Worm (Caenorhabditis elegans) whole organism, L4 larva: ENCODE measurements around the gene skat-1.

Experiments used
- F10B5.3 ChIP-seq: sonication (generic microtip); optimal IDR thresholded peaks from 2 replicates; lab custom pipeline; 2016; ENCODE audit warnings: mild to moderate bottlenecking, missing genetic modification characterization, missing compliant biosample characterization
- T20F7.1 ChIP-seq: fragments of 200-800 bp; sonication (Bioruptor generic); optimal IDR thresholded peaks from 2 replicates; lab custom pipeline; 2018; ENCODE audit warnings: mild to moderate bottlenecking, missing genetic modification characterization, missing compliant biosample characterization
- Y5F2A.4 ChIP-seq: fragments of 200-800 bp; sonication (Bioruptor generic); optimal IDR thresholded peaks from 2 replicates; lab custom pipeline; 2018; ENCODE audit warnings: mild to moderate bottlenecking, missing genetic modification characterization, missing compliant biosample characterization
- ZK337.2 ChIP-seq: fragments of 200-800 bp; sonication (Bioruptor generic); IDR thresholded peaks from 2 replicates; pipeline ENCODE4 v1.3.6; 2022; ENCODE audit warnings: missing genetic modification reagents, missing genetic modification characterization, missing compliant biosample characterization
- arid-1 ChIP-seq: fragments of 200-800 bp; sonication (Bioruptor generic); conservative IDR thresholded peaks from 2 replicates; pipeline ENCODE4 v1.3.6; 2022; ENCODE audit warnings: missing genetic modification reagents, missing genetic modification characterization, missing compliant biosample characterization
- ceh-20 ChIP-seq: fragments of 200-800 bp; sonication (Bioruptor generic); IDR thresholded peaks from 2 replicates; pipeline ENCODE4 v1.3.6; 2022; ENCODE audit warnings: missing genetic modification reagents, missing genetic modification characterization, missing compliant biosample characterization
- ceh-28 ChIP-seq: fragments of 150-350 bp; optimal IDR thresholded peaks from 2 replicates; lab custom pipeline; 2014; ENCODE audit warnings: missing biosample characterization, missing genetic modification reagents, missing genetic modification characterization
- ceh-44 ChIP-seq: fragments of 200-800 bp; sonication (Bioruptor generic); IDR thresholded peaks from 2 replicates; pipeline ENCODE4 v1.3.6; 2022; ENCODE audit warnings: missing genetic modification reagents, missing genetic modification characterization, missing compliant biosample characterization
- ceh-62 ChIP-seq: sonication (generic microtip); optimal IDR thresholded peaks from 2 replicates; lab custom pipeline; 2017; ENCODE audit warnings: missing biosample characterization, missing genetic modification characterization
- ces-1 ChIP-seq: fragments of 150-350 bp; sonication (generic microtip); optimal IDR thresholded peaks from 4 replicates; lab custom pipeline; 2014; ENCODE audit warnings: missing biosample characterization, missing genetic modification reagents, missing genetic modification characterization
- cey-2 ChIP-seq: sonication (generic microtip); optimal IDR thresholded peaks from 3 replicates; lab custom pipeline; 2017; ENCODE audit warnings: missing genetic modification characterization, mild to moderate bottlenecking, missing compliant biosample characterization, antibody characterized with exemption, borderline replicate concordance; ENCODE audit not compliant: insufficient read depth
- daf-12 ChIP-seq: fragments of 150-350 bp; optimal IDR thresholded peaks from 2 replicates; lab custom pipeline; 2014; ENCODE audit warnings: missing biosample characterization, missing genetic modification reagents, missing genetic modification characterization
- daf-16 ChIP-seq, 3 experiments: sonication (generic microtip); optimal IDR thresholded peaks; 2 replicates each; lab custom pipeline; 2016 to 2017; ENCODE audit warnings: missing genetic modification characterization in 3 of 3, missing genetic modification reagents in 3 of 3, mild to moderate bottlenecking in 2 of 3, missing compliant biosample characterization in 2 of 3, missing biosample characterization in 1 of 3, moderate library complexity in 1 of 3
- dmd-9 ChIP-seq: fragments of 200-800 bp; sonication (Bioruptor generic); IDR thresholded peaks from 2 replicates; pipeline ENCODE4 v1.3.6; 2022; ENCODE audit warnings: missing genetic modification reagents, missing genetic modification characterization, missing compliant biosample characterization
- dpl-1 ChIP-seq: fragments of 150-350 bp; optimal IDR thresholded peaks from 2 replicates; lab custom pipeline; 2014; ENCODE audit warnings: missing biosample characterization, missing genetic modification reagents, missing genetic modification characterization
- duxl-1 ChIP-seq: sonication (generic microtip); optimal IDR thresholded peaks from 2 replicates; lab custom pipeline; 2016; ENCODE audit warnings: mild to moderate bottlenecking, missing genetic modification characterization, moderate library complexity, missing compliant biosample characterization; ENCODE audit not compliant: poor library complexity
- dve-1 ChIP-seq: sonication (generic microtip); optimal IDR thresholded peaks from 2 replicates; lab custom pipeline; 2017; ENCODE audit warnings: antibody characterized with exemption, mild to moderate bottlenecking, missing genetic modification characterization, missing compliant biosample characterization; ENCODE audit not compliant: insufficient read depth
- fkh-10 ChIP-seq: fragments of 150-350 bp; optimal IDR thresholded peaks from 2 replicates; lab custom pipeline; 2014; ENCODE audit warnings: missing biosample characterization, missing genetic modification reagents, missing genetic modification characterization
- hlh-11 ChIP-seq: fragments of 200-800 bp; sonication (Bioruptor generic); optimal IDR thresholded peaks from 2 replicates; lab custom pipeline; 2018; ENCODE audit warnings: mild to moderate bottlenecking, missing genetic modification characterization, missing compliant biosample characterization
- hlh-30 ChIP-seq: sonication (generic microtip); optimal IDR thresholded peaks from 2 replicates; lab custom pipeline; 2017; ENCODE audit warnings: antibody characterized with exemption, mild to moderate bottlenecking, missing genetic modification characterization, missing compliant biosample characterization; ENCODE audit not compliant: insufficient read depth
- jun-1 ChIP-seq: fragments of 150-350 bp; optimal IDR thresholded peaks from 2 replicates; lab custom pipeline; 2014; ENCODE audit warnings: missing biosample characterization, missing genetic modification reagents, missing genetic modification characterization
- lin-1 ChIP-seq: fragments of 200-800 bp; sonication (Bioruptor generic); IDR thresholded peaks from 2 replicates; pipeline ENCODE4 v1.3.6; 2022; ENCODE audit warnings: missing genetic modification reagents, missing genetic modification characterization, missing compliant biosample characterization
- madf-5 ChIP-seq, 2 experiments: fragments of 200-800 bp; sonication (Bioruptor generic); IDR thresholded peaks; 2 replicates each; pipeline ENCODE4 v1.3.6; 2022; ENCODE audit warnings: missing compliant biosample characterization in 2 of 2, missing genetic modification characterization in 2 of 2
- mdl-1 ChIP-seq, 2 experiments: fragments of 150-350 bp in 1 of 2; sonication (generic microtip) in 1 of 2; optimal IDR thresholded peaks; 2 replicates each; lab custom pipeline; 2014 to 2017; ENCODE audit warnings: missing biosample characterization in 2 of 2, missing genetic modification characterization in 2 of 2
- mep-1 ChIP-seq: fragments of 150-350 bp; sonication (generic microtip); optimal IDR thresholded peaks from 3 replicates; lab custom pipeline; 2014; ENCODE audit warnings: missing biosample characterization, missing genetic modification characterization
- mes-2 ChIP-seq: sonication (generic microtip); optimal IDR thresholded peaks from 2 replicates; lab custom pipeline; 2016; ENCODE audit warnings: missing genotype, mild to moderate bottlenecking, missing genetic modification characterization, missing compliant biosample characterization; ENCODE audit not compliant: poor library complexity, severe bottlenecking
- mxl-2 ChIP-seq: fragments of 200-800 bp; sonication (Bioruptor generic); conservative IDR thresholded peaks from 2 replicates; pipeline ENCODE4 v1.3.6; 2022; ENCODE audit warnings: missing genetic modification reagents, missing genetic modification characterization, missing compliant biosample characterization
- nhr-10 ChIP-seq: fragments of 150-350 bp; optimal IDR thresholded peaks from 2 replicates; lab custom pipeline; 2014; ENCODE audit warnings: missing biosample characterization, missing genetic modification characterization
- nhr-102 ChIP-seq: sonication (generic microtip); optimal IDR thresholded peaks from 2 replicates; lab custom pipeline; 2016; ENCODE audit warnings: mild to moderate bottlenecking, missing genetic modification characterization, moderate library complexity, missing compliant biosample characterization
- nhr-11 ChIP-seq: fragments of 150-350 bp; optimal IDR thresholded peaks from 2 replicates; lab custom pipeline; 2014; ENCODE audit warnings: missing biosample characterization, missing genetic modification characterization
- nhr-111 ChIP-seq: fragments of 200-800 bp; sonication (Bioruptor generic); optimal IDR thresholded peaks from 2 replicates; lab custom pipeline; 2018; ENCODE audit warnings: mild to moderate bottlenecking, missing genetic modification characterization, missing compliant biosample characterization
- nhr-25 ChIP-seq: sonication (generic microtip); optimal IDR thresholded peaks from 2 replicates; lab custom pipeline; 2017; ENCODE audit warnings: missing genetic modification characterization, mild to moderate bottlenecking, missing compliant biosample characterization, antibody characterized with exemption, moderate library complexity, borderline replicate concordance; ENCODE audit not compliant: insufficient read depth
- nhr-28 ChIP-seq: fragments of 150-350 bp; optimal IDR thresholded peaks from 2 replicates; lab custom pipeline; 2014; ENCODE audit warnings: missing biosample characterization, missing genetic modification characterization
- nhr-48 ChIP-seq: sonication (generic microtip); optimal IDR thresholded peaks from 2 replicates; lab custom pipeline; 2016; ENCODE audit warnings: mild to moderate bottlenecking, missing genetic modification characterization, missing compliant biosample characterization
- php-3 ChIP-seq: fragments of 200-800 bp; sonication (Bioruptor generic); IDR thresholded peaks from 2 replicates; pipeline ENCODE4 v1.3.6; 2022; ENCODE audit warnings: missing genetic modification reagents, missing genetic modification characterization, missing compliant biosample characterization
- snpc-1.2 ChIP-seq: fragments of 200-800 bp; sonication (Bioruptor generic); IDR thresholded peaks from 2 replicates; pipeline ENCODE4 v1.3.6; 2022; ENCODE audit warnings: missing genetic modification reagents, missing genetic modification characterization, missing compliant biosample characterization
- snpc-4 ChIP-seq: fragments of 150-350 bp; optimal IDR thresholded peaks from 2 replicates; lab custom pipeline; 2014; ENCODE audit warnings: missing biosample characterization, missing genetic modification characterization
- spr-3 ChIP-seq: fragments of 200-800 bp; sonication (Bioruptor generic); optimal IDR thresholded peaks from 2 replicates; lab custom pipeline; 2018; ENCODE audit warnings: mild to moderate bottlenecking, missing genetic modification characterization, missing compliant biosample characterization
- tra-1 ChIP-seq: fragments of 200-800 bp; sonication (Bioruptor generic); IDR thresholded peaks from 2 replicates; pipeline ENCODE4 v1.3.6; 2022; ENCODE audit warnings: missing genetic modification reagents, missing genetic modification characterization, missing compliant biosample characterization
- unc-130 ChIP-seq: sonication (generic microtip); optimal IDR thresholded peaks from 2 replicates; lab custom pipeline; 2016; ENCODE audit warnings: missing genetic modification reagents, missing genetic modification characterization, missing compliant biosample characterization
- unc-39 ChIP-seq: sonication (generic microtip); optimal IDR thresholded peaks from 2 replicates; lab custom pipeline; 2017; ENCODE audit warnings: missing biosample characterization, missing genetic modification characterization
- unc-62 ChIP-seq, 3 experiments: fragments of 150-350 bp in 1 of 3; sonication (generic microtip); optimal IDR thresholded peaks in 2 of 3; peaks in 1 of 3; 1 replicate in 1 of 3; 2 replicates in 2 of 3; lab custom pipeline; 2014 to 2017; ENCODE audit warnings: missing biosample characterization in 3 of 3, missing genetic modification characterization in 3 of 3, missing genetic modification reagents in 3 of 3, missing genotype in 1 of 3
- vab-7 ChIP-seq: fragments of 200-800 bp; sonication (Bioruptor generic); IDR thresholded peaks from 2 replicates; pipeline ENCODE4 v1.3.6; 2022; ENCODE audit warnings: missing genetic modification reagents, missing genetic modification characterization, missing compliant biosample characterization
- zip-11 ChIP-seq: fragments of 200-800 bp; sonication (Bioruptor generic); IDR thresholded peaks from 2 replicates; pipeline ENCODE4 v1.3.6; 2022; ENCODE audit warnings: missing genetic modification characterization, missing compliant biosample characterization
- zip-2 ChIP-seq: fragments of 150-350 bp; optimal IDR thresholded peaks from 2 replicates; lab custom pipeline; 2014; ENCODE audit warnings: missing biosample characterization, missing genetic modification characterization

Gene skat-1

ce11 chrIII:8988544-8988943 lies 8.0 kb downstream of the skat-1 start (continued):
- TF ChIP-seq arid-1 (no peak), spr-3 (GFP tag; lab: Kevin White, UChicago) (no peak), nhr-102 (tag; lab: Kevin White, UChicago) (no peak), F10B5.3 (no peak), nhr-25 (tag; lab: Kevin White, UChicago) (no peak), hlh-30 (peak; percentile 18), lin-1 (GFP tag; lab: Robert Waterston, UW) (no peak), ceh-28 (no peak), tra-1 (GFP tag; lab: Robert Waterston, UW) (no peak)

- TF ChIP-seq mes-2 (tag; lab: Kevin White, UChicago): no peak
- no peak for TF ChIP-seq dmd-9 (GFP tag; lab: Robert Waterston, UW)
- TF ChIP-seq zip-2 (tag; lab: Kevin White, UChicago): no peak
- TF ChIP-seq jun-1 (tag; lab: Kevin White, UChicago): no peak
- TF ChIP-seq unc-130 (GFP tag; lab: Kevin White, UChicago): no peak
- no peak for TF ChIP-seq unc-39
- no peak for TF ChIP-seq mdl-1 (tag; optimal IDR thresholded peaks at IDR 0.05; lab: Kevin White, UChicago)
- no peak for TF ChIP-seq mxl-2 (GFP tag; lab: Robert Waterston, UW)
- TF ChIP-seq dpl-1: no peak
- no peak for TF ChIP-seq nhr-11
Measured at ce11 chrIII:8988061-8988460, 8.5 kb downstream of the skat-1 start.

ce11 chrIII:8986872-8987271 lies 9.7 kb downstream of the skat-1 start:
- TF ChIP-seq nhr-111 (GFP tag; lab: Kevin White, UChicago) (no peak), dve-1 (tag; lab: Kevin White, UChicago) (peak; percentile 69), jun-1 (tag; lab: Kevin White, UChicago) (no peak), lin-1 (GFP tag; lab: Robert Waterston, UW) (no peak), ceh-20 (no peak), ces-1 (GFP tag; lab: Kevin White, UChicago) (no peak), daf-12 (tag; lab: Kevin White, UChicago) (no peak), nhr-48 (tag; lab: Kevin White, UChicago) (peak; percentile 63), zip-2 (tag; lab: Kevin White, UChicago) (no peak), T20F7.1 (no peak), unc-62 (GFP tag; optimal IDR thresholded peaks at IDR 0.05 in 1 of 2; lab: Kevin White, UChicago) (peak in 1 of 2 experiments; percentile 8), unc-62 (tag; optimal IDR thresholded peaks at IDR 0.05; lab: Kevin White, UChicago) (no peak), hlh-30 (peak; percentile 70), dpl-1 (no peak), mep-1 (tag; lab: Kevin White, UChicago) (peak; percentile 21), unc-39 (no peak), ceh-44 (GFP tag; lab: Robert Waterston, UW) (no peak), ceh-62 (tag; lab: Kevin White, UChicago) (no peak), nhr-102 (tag; lab: Kevin White, UChicago) (no peak), duxl-1 (tag; lab: Kevin White, UChicago) (no peak), nhr-10 (tag; lab: Kevin White, UChicago) (no peak), fkh-10 (GFP tag; lab: Kevin White, UChicago) (no peak), mdl-1 (tag; optimal IDR thresholded peaks at IDR 0.05; lab: Kevin White, UChicago) (peak; percentile 42 to 75), snpc-1.2 (GFP tag; lab: Robert Waterston, UW) (no peak), mes-2 (tag; lab: Kevin White, UChicago) (no peak), zip-11 (no peak), vab-7 (no peak), unc-130 (GFP tag; lab: Kevin White, UChicago) (no peak), cey-2 (tag; lab: Kevin White, UChicago) (peak; percentile 70), ZK337.2 (no peak), madf-5 (GFP tag; IDR thresholded peaks at IDR 0.05; lab: Robert Waterston, UW) (no peak), php-3 (no peak), Y5F2A.4 (GFP tag; lab: Kevin White, UChicago) (no peak), nhr-28 (tag; lab: Kevin White, UChicago) (peak; percentile 49), hlh-11 (peak; percentile 76), snpc-4 (tag; lab: Kevin White, UChicago) (no peak), daf-16 (GFP tag; optimal IDR thresholded peaks at IDR 0.05; lab: Kevin White, UChicago) (no peak), daf-16 (tag; optimal IDR thresholded peaks at IDR 0.05; lab: Kevin White, UChicago) (no peak)
